Fruit fly (Drosophila melanogaster) whole organism, embryonic: ENCODE results near the gene CG42324.

ENCODE experiments used
- CG10462 ChIP-seq: fragments of 200-800 bp; sonication (Bioruptor generic); optimal IDR thresholded peaks from 2 replicates; lab custom pipeline; 2016; ENCODE audit warnings: missing biosample characterization, missing genetic modification characterization
- CG10979 ChIP-seq: fragments of 200-800 bp; sonication (Bioruptor generic); optimal IDR thresholded peaks from 2 replicates; lab custom pipeline; 2018; ENCODE audit warnings: missing biosample characterization, mild to moderate bottlenecking, missing genetic modification characterization, moderate library complexity
- CG11085 ChIP-seq: fragments of 200-800 bp; sonication (Bioruptor generic); IDR thresholded peaks from 2 replicates; pipeline ENCODE4 v1.3.6; 2022; ENCODE audit warnings: missing biosample characterization, missing genetic modification characterization
- CG11456 ChIP-seq: fragments of 200-800 bp; sonication (Bioruptor generic); IDR thresholded peaks from 3 replicates; pipeline ENCODE4 v1.3.6; 2022; ENCODE audit warnings: missing biosample characterization, missing genetic modification characterization
- CG12155 ChIP-seq: fragments of 200-800 bp; sonication (Bioruptor generic); optimal IDR thresholded peaks from 3 replicates; lab custom pipeline; 2016; ENCODE audit warnings: missing biosample characterization, missing genetic modification characterization
- CG13296 ChIP-seq: fragments of 200-800 bp; sonication (Bioruptor generic); optimal IDR thresholded peaks from 3 replicates; lab custom pipeline; 2018; ENCODE audit warnings: missing biosample characterization, mild to moderate bottlenecking, missing genetic modification characterization
- CG15073 ChIP-seq: fragments of 200-800 bp; sonication (Bioruptor generic); optimal IDR thresholded peaks from 2 replicates; lab custom pipeline; 2016; ENCODE audit warnings: missing biosample characterization, missing genetic modification characterization
- CG1602 ChIP-seq: fragments of 200-800 bp; sonication (Bioruptor generic); optimal IDR thresholded peaks from 3 replicates; lab custom pipeline; 2016; ENCODE audit warnings: missing biosample characterization, missing genetic modification characterization
- CG16813 ChIP-seq: fragments of 200-800 bp; sonication (Bioruptor generic); IDR thresholded peaks from 3 replicates; pipeline ENCODE4 v1.3.6; 2022; ENCODE audit warnings: missing biosample characterization, missing genetic modification characterization; ENCODE audit not compliant: partially characterized antibody
- CG1832 ChIP-seq: fragments of 200-800 bp; sonication (Bioruptor generic); optimal IDR thresholded peaks from 2 replicates; lab custom pipeline; 2017; ENCODE audit warnings: missing biosample characterization, mild to moderate bottlenecking, missing genetic modification characterization, inconsistent platforms
- CG2678 ChIP-seq: fragments of 200-800 bp; sonication (Bioruptor generic); optimal IDR thresholded peaks from 3 replicates; lab custom pipeline; 2019; ENCODE audit warnings: missing biosample characterization, mild to moderate bottlenecking, missing genetic modification characterization, moderate library complexity
- CG5953 ChIP-seq: fragments of 200-800 bp; sonication (Bioruptor generic); IDR thresholded peaks from 2 replicates; pipeline ENCODE4 v1.3.6; 2022; ENCODE audit warnings: missing biosample characterization, missing genetic modification characterization
- CrebB ChIP-seq: fragments of 200-800 bp; sonication (Bioruptor generic); optimal IDR thresholded peaks from 3 replicates; lab custom pipeline; 2018; ENCODE audit warnings: missing biosample characterization, mild to moderate bottlenecking, missing genetic modification characterization
- D19B ChIP-seq: fragments of 200-800 bp; sonication (Bioruptor generic); optimal IDR thresholded peaks from 2 replicates; lab custom pipeline; 2017; ENCODE audit warnings: missing biosample characterization, mild to moderate bottlenecking, missing genetic modification characterization
- Drgx ChIP-seq: fragments of 200-800 bp; sonication (Bioruptor generic); IDR thresholded peaks from 2 replicates; pipeline ENCODE4 v1.3.6; 2022; ENCODE audit warnings: missing biosample characterization, missing genetic modification characterization
- Med ChIP-seq: fragments of 200-800 bp; sonication (Bioruptor generic); peaks from one replicate; lab custom pipeline; 2016; ENCODE audit warnings: missing biosample characterization, missing genetic modification characterization, mild to moderate bottlenecking, inconsistent platforms, moderate library complexity
- NFAT ChIP-seq: fragments of 200-800 bp; sonication (Bioruptor generic); IDR thresholded peaks from 2 replicates; pipeline ENCODE4 v1.3.6; 2022; ENCODE audit warnings: missing biosample characterization, missing genetic modification characterization
- Scr ChIP-seq: fragments of 200-800 bp; sonication (Bioruptor generic); IDR thresholded peaks from 2 replicates; pipeline ENCODE4 v1.3.6; 2022; ENCODE audit warnings: missing biosample characterization, missing genetic modification characterization; ENCODE audit not compliant: partially characterized antibody
- abd-A ChIP-seq: fragments of 200-800 bp; sonication (Bioruptor generic); optimal IDR thresholded peaks from 3 replicates; lab custom pipeline; 2019; ENCODE audit warnings: missing biosample characterization, mild to moderate bottlenecking, missing genetic modification characterization, moderate library complexity
- bcd ChIP-seq: fragments of 200-800 bp; sonication (Bioruptor generic); optimal IDR thresholded peaks from 2 replicates; lab custom pipeline; 2017; ENCODE audit warnings: missing biosample characterization, mild to moderate bottlenecking, missing genetic modification characterization
- bsh ChIP-seq, 2 experiments: fragments of 200-800 bp; sonication (Bioruptor generic); optimal IDR thresholded peaks; 2 replicates each; lab custom pipeline; 2017 to 2018; ENCODE audit warnings: mild to moderate bottlenecking in 2 of 2, missing biosample characterization in 2 of 2, missing genetic modification characterization in 2 of 2, moderate library complexity in 1 of 2
- gem ChIP-seq: fragments of 200-800 bp; sonication (Bioruptor generic); optimal IDR thresholded peaks from 2 replicates; lab custom pipeline; 2019; ENCODE audit warnings: missing biosample characterization, mild to moderate bottlenecking, missing genetic modification characterization, moderate library complexity
- grau ChIP-seq: fragments of 200-800 bp; optimal IDR thresholded peaks from 3 replicates; lab custom pipeline; 2019; ENCODE audit warnings: missing biosample characterization, mild to moderate bottlenecking, missing genetic modification characterization, moderate library complexity
- gsb-n ChIP-seq: fragments of 200-800 bp; sonication (Bioruptor generic); optimal IDR thresholded peaks from 3 replicates; lab custom pipeline; 2018; ENCODE audit warnings: missing biosample characterization, mild to moderate bottlenecking, missing genetic modification characterization
- lbe ChIP-seq: fragments of 200-800 bp; sonication (Bioruptor generic); optimal IDR thresholded peaks from 2 replicates; lab custom pipeline; 2016; ENCODE audit warnings: missing biosample characterization, mild to moderate bottlenecking, missing genetic modification characterization
- mam ChIP-seq: fragments of 200-800 bp; sonication (Bioruptor generic); optimal IDR thresholded peaks from 3 replicates; lab custom pipeline; 2016; ENCODE audit warnings: missing biosample characterization, missing genetic modification characterization
- nerfin-2 ChIP-seq: fragments of 200-800 bp; sonication (Bioruptor generic); IDR thresholded peaks from 2 replicates; pipeline ENCODE4 v1.3.6; 2022; ENCODE audit warnings: missing biosample characterization, missing genetic modification characterization; ENCODE audit not compliant: partially characterized antibody
- nom ChIP-seq: fragments of 200-800 bp; sonication (Bioruptor generic); optimal IDR thresholded peaks from 2 replicates; lab custom pipeline; 2017; ENCODE audit warnings: missing biosample characterization, missing genetic modification characterization, mild to moderate bottlenecking, moderate library complexity, missing genetic modification reagents
- pfk ChIP-seq: fragments of 200-800 bp; sonication (Bioruptor generic); optimal IDR thresholded peaks from 2 replicates; lab custom pipeline; 2018; ENCODE audit warnings: missing biosample characterization, mild to moderate bottlenecking, missing genetic modification characterization, moderate library complexity
- sens ChIP-seq: fragments of 200-800 bp; sonication (Bioruptor generic); peaks from one replicate; lab custom pipeline; 2016; ENCODE audit warnings: missing biosample characterization, missing genetic modification characterization
- tup ChIP-seq: fragments of 200-800 bp; sonication (Bioruptor generic); optimal IDR thresholded peaks from 2 replicates; lab custom pipeline; 2016; ENCODE audit warnings: missing biosample characterization, mild to moderate bottlenecking, missing genetic modification characterization, moderate library complexity

Gene CG42324

DNA sequence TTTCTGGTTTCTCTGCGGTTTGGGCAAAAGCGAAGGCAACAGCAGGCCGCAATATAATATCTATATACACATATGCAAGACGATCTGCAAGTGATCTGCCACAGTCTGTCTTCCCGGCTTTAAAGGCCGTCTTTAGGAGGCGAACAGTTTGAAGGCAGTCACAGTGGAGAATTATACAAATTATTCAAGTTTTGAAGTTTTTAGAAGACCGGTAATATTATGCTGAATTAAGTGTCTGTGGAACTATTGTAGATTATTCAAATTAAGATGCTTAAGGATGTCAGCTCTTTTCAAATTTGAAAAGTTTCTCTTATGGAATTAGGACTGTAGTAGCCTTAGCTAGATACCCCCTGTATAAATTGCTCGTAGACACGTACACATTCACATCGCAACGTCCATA, 32.1 kb upstream of the CG42324 start:
- TF ChIP-seq sens (GFP tag; lab: Kevin White, UChicago): peak; percentile 57
- no peak for TF ChIP-seq CrebB
- TF ChIP-seq gem (tag; lab: Kevin White, UChicago): peak; percentile 2
- no peak for TF ChIP-seq bcd (GFP tag; lab: Kevin White, UChicago)
- TF ChIP-seq Drgx (GFP tag; lab: Robert Waterston, UW): 0 out of 2 replicates have a peak, but pooled peaks have one; percentile 39
- no peak for TF ChIP-seq CG1602 (GFP tag; lab: Kevin White, UChicago)
- peak; percentile 19 for TF ChIP-seq grau
- peak; percentile 0 for TF ChIP-seq CG2678
- TF ChIP-seq, all 482 proteins: peak for 5

DNA sequence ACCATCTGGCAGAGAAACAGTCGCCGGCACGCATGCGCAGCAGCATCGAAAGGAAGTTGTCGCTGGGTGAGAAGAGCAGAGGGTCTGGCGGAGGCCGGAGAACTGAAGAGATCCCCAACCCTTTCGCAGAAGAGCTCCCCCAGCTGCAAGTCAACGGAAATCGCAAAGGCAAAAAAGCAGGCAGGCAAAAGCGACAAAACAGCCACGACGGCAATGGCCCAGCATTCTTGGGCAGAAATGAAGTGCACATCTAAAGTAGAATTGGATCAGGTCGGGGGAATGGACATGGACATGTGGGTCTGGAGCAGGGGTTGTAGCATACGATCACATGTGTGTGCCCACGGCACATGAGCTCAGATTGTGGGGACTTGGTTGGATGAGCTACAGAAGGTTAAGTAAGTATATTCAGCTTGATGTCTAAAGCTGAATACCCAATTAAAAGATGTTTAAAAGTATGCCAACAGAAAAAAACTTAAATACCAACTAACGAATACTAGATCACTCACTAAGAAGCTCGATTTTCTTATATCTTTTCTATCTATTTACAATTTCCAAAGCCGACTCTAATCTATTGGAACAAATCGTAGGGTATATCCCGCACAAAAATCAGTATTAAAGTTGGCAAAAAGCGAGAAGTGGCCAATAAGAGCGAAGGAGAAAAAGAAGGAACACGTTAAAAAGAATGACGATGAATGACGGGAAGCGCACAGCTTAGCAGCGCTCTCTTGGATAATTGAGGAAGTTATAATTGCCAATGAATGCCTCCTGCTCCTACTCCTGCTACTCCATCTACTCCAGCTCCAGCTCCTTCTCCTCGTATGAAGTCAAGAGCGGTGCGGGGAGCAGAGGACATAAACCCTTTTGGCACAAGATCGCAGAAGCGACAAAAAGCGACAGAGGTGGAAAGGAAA, 30.2 kb upstream of the CG42324 start:
- TF ChIP-seq lbe (GFP tag; lab: Kevin White, UChicago) (peak; percentile 18), CG16813 (GFP tag; lab: Robert Waterston, UW) (no peak), CG10462 (no peak), CG11085 (0 out of 2 replicates have a peak, but pooled peaks have one; percentile 40), Scr (GFP tag; lab: Robert Waterston, UW) (no peak), nerfin-2 (GFP tag; lab: Robert Waterston, UW) (no peak), CG11456 (0 out of 3 replicates have a peak, but pooled peaks have one; percentile 19), bsh (GFP tag; optimal IDR thresholded peaks at IDR 0.05; lab: Kevin White, UChicago) (peak in 1 of 2 experiments; percentile 43), tup (GFP tag; lab: Kevin White, UChicago) (no peak), mam (no peak), CG1832 (GFP tag; lab: Kevin White, UChicago) (peak; percentile 2)

DNA sequence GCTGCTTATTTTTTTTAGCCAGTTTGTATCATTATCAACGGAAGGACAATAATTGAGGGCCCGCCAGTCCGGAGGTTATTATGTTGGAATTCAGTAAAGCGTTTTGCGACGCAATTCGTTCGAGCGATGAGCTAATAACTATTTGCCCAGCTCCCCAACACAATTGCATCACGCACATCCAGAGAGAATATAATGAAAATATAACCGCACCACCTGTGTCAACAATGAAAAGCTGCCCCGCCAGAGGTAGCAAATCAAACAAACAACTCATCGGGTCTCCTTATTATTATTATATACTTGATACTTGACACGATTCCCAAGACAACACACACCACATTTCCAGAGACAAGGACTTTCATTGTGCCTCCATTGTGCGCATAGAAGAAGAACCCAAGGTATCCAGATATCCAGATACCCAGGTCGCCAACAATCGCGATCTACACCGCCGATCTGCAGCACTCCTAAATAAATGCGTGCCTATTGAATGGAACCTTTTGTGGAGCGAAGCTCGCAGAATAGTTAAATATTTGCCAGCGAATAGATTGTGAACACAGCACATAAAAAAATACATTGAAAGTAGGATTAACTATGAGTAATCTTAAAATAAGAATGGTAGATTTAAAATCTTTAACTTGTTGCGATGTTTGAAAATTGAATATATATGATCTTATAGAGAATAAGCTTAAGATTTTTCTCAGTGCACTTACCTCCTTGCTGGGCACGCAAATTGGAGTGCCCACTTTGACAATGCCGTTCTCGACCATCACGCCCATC, 29.3 kb upstream of the CG42324 start:
- TF ChIP-seq Med (GFP tag; lab: Kevin White, UChicago) (peak; percentile 12), bsh (GFP tag; optimal IDR thresholded peaks at IDR 0.05; lab: Kevin White, UChicago) (peak in 1 of 2 experiments; percentile 3), D19B (no peak), sens (GFP tag; lab: Kevin White, UChicago) (peak; percentile 18), gsb-n (tag; lab: Kevin White, UChicago) (no peak)

DNA sequence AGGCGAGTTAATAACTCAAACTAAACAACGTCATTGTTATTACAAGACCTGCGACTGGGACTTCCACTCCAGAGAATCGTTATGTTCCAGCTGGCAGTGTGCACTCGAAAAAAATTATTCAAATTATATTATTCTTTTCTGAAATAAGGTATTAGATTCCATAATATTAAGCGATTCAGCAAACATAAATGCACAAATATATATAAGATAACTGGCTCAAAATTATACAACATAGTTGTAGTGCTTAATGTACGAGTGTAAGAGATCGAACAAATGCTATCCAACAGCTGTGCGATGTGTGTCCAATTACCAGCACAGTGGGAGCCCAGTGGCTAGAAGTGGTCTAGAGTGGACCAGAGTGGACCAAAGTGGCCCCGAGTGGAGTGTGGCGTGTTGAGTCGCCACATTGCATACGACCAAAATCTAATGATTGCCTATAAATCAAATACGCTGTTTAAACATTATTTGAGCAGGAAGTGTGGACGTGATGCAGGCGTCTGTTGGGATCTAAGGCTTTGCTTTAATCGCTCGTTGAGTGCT, 27.9 kb upstream of the CG42324 start:
- TF ChIP-seq CG10979 (tag; lab: Kevin White, UChicago): peak; percentile 16
- no peak for TF ChIP-seq CG12155 (GFP tag; lab: Kevin White, UChicago)
- TF ChIP-seq nerfin-2 (GFP tag; lab: Robert Waterston, UW): no peak
- TF ChIP-seq pfk: no peak
- TF ChIP-seq CG5953 (GFP tag; lab: Robert Waterston, UW): no peak
- TF ChIP-seq nom (GFP tag; lab: Kevin White, UChicago): peak; percentile 44
- TF ChIP-seq sens (GFP tag; lab: Kevin White, UChicago): peak; percentile 43
- peak; percentile 32 to 35 for TF ChIP-seq bsh (GFP tag; optimal IDR thresholded peaks at IDR 0.05; lab: Kevin White, UChicago)
- TF ChIP-seq gem (tag; lab: Kevin White, UChicago): peak; percentile 20
- TF ChIP-seq Drgx (GFP tag; lab: Robert Waterston, UW): peak; percentile 64
- TF ChIP-seq gsb-n (tag; lab: Kevin White, UChicago): peak; percentile 13
- TF ChIP-seq Med (GFP tag; lab: Kevin White, UChicago): peak; percentile 46
- TF ChIP-seq abd-A (tag; lab: Kevin White, UChicago): no peak
- TF ChIP-seq CG15073 (GFP tag; lab: Kevin White, UChicago): no peak
- TF ChIP-seq NFAT (GFP tag; lab: Robert Waterston, UW): 0 out of 2 replicates have a peak, but pooled peaks have one; percentile 12
- no peak for TF ChIP-seq CG13296 (GFP tag; lab: Kevin White, UChicago)
- TF ChIP-seq, all 482 proteins: peak for 9
